Worm (Caenorhabditis elegans): ENCODE measurements around the gene srh-112.

ce11 chrV:17243016-17243415, 17.0 kb upstream of the srh-112 start:
- no peak for TF ChIP-seq ceh-13 (GFP tag; optimal IDR thresholded peaks at IDR 0.05)
- TF ChIP-seq flt-1 (GFP tag; IDR thresholded peaks at IDR 0.05): no peak
- TF ChIP-seq ama-1 (optimal IDR thresholded peaks at IDR 0.05): no peak
- no peak for TF ChIP-seq hmg-4 (GFP tag; optimal IDR thresholded peaks at IDR 0.05)
- TF ChIP-seq pes-1 (GFP tag; IDR thresholded peaks at IDR 0.05): no peak
- TF ChIP-seq ceh-36 (tag; optimal IDR thresholded peaks at IDR 0.05): no peak
- no peak for TF ChIP-seq sea-1 (GFP tag; conservative IDR thresholded peaks at IDR 0.05)
